Fruit fly (Drosophila melanogaster) whole organism, embryonic: ENCODE data around the gene CG7781.

Source experiments
- Adf1 ChIP-seq: fragments of 200-800 bp; sonication (Bioruptor generic); IDR thresholded peaks from 2 replicates; pipeline ENCODE4 v1.3.6; 2022; ENCODE audit warnings: missing biosample characterization, missing genetic modification characterization
- Aef1 ChIP-seq: fragments of 200-800 bp; sonication (Bioruptor generic); IDR thresholded peaks from 3 replicates; pipeline ENCODE4 v1.3.6; 2022; ENCODE audit warnings: missing biosample characterization, missing genetic modification characterization
- CG12104 ChIP-seq: fragments of 200-800 bp; sonication (Bioruptor generic); optimal IDR thresholded peaks from 3 replicates; lab custom pipeline; 2016; ENCODE audit warnings: missing biosample characterization, missing genetic modification characterization
- CG12744 ChIP-seq: fragments of 200-800 bp; sonication (Bioruptor generic); optimal IDR thresholded peaks from 2 replicates; lab custom pipeline; 2016; ENCODE audit warnings: missing biosample characterization, missing genetic modification characterization
- CG13123 ChIP-seq: fragments of 200-800 bp; sonication (Bioruptor generic); optimal IDR thresholded peaks from 2 replicates; lab custom pipeline; 2016; ENCODE audit warnings: missing biosample characterization, missing genetic modification characterization
- CG14014 ChIP-seq: fragments of 200-800 bp; sonication (Bioruptor generic); IDR thresholded peaks from 2 replicates; pipeline ENCODE4 v1.3.6; 2022; ENCODE audit warnings: missing biosample characterization, missing genetic modification characterization
- CG15073 ChIP-seq: fragments of 200-800 bp; sonication (Bioruptor generic); optimal IDR thresholded peaks from 2 replicates; lab custom pipeline; 2016; ENCODE audit warnings: missing biosample characterization, missing genetic modification characterization
- CG1529 ChIP-seq: fragments of 200-800 bp; sonication (Bioruptor generic); optimal IDR thresholded peaks from 3 replicates; lab custom pipeline; 2018; ENCODE audit warnings: missing biosample characterization, missing genetic modification characterization
- CG15479 ChIP-seq: fragments of 200-800 bp; sonication (Bioruptor generic); optimal IDR thresholded peaks from 3 replicates; lab custom pipeline; 2019; ENCODE audit warnings: missing biosample characterization, mild to moderate bottlenecking, missing genetic modification characterization, moderate library complexity
- CG15696 ChIP-seq: fragments of 200-800 bp; sonication (Bioruptor generic); optimal IDR thresholded peaks from 2 replicates; lab custom pipeline; 2019; ENCODE audit warnings: missing biosample characterization, mild to moderate bottlenecking, missing genetic modification characterization, moderate library complexity
- CG1647 ChIP-seq: fragments of 200-800 bp; sonication (Bioruptor generic); optimal IDR thresholded peaks from 3 replicates; lab custom pipeline; 2016; ENCODE audit warnings: missing biosample characterization, missing genetic modification characterization
- CG1832 ChIP-seq: fragments of 200-800 bp; sonication (Bioruptor generic); optimal IDR thresholded peaks from 2 replicates; lab custom pipeline; 2017; ENCODE audit warnings: missing biosample characterization, mild to moderate bottlenecking, missing genetic modification characterization, inconsistent platforms
- CG18599 ChIP-seq: fragments of 200-800 bp; sonication (Bioruptor generic); optimal IDR thresholded peaks from 3 replicates; lab custom pipeline; 2017; ENCODE audit warnings: missing biosample characterization, missing genetic modification characterization, mild to moderate bottlenecking, moderate library complexity, missing genetic modification reagents
- CG2875 ChIP-seq: fragments of 200-800 bp; sonication (Bioruptor generic); optimal IDR thresholded peaks from 2 replicates; lab custom pipeline; 2017; ENCODE audit warnings: missing biosample characterization, mild to moderate bottlenecking, missing genetic modification characterization, missing genetic modification reagents
- CG31388 ChIP-seq: fragments of 200-800 bp; sonication (Bioruptor generic); optimal IDR thresholded peaks from 2 replicates; lab custom pipeline; 2016; ENCODE audit warnings: missing biosample characterization, missing genetic modification characterization
- CG32767 ChIP-seq: fragments of 200-800 bp; sonication (Bioruptor generic); IDR thresholded peaks from 2 replicates; pipeline ENCODE4 v1.3.6; 2022; ENCODE audit warnings: missing biosample characterization, missing genetic modification characterization
- CG34224 ChIP-seq: fragments of 200-800 bp; sonication (Bioruptor generic); IDR thresholded peaks from 3 replicates; pipeline ENCODE4 v1.3.6; 2022; ENCODE audit warnings: missing biosample characterization, missing genetic modification characterization; ENCODE audit not compliant: partially characterized antibody
- CG6689 ChIP-seq: fragments of 200-800 bp; sonication (Bioruptor generic); IDR thresholded peaks from 2 replicates; pipeline ENCODE4 v1.3.6; 2022; ENCODE audit warnings: missing biosample characterization, missing genetic modification characterization
- CG7357 ChIP-seq: fragments of 200-800 bp; sonication (Bioruptor generic); IDR thresholded peaks from 3 replicates; pipeline ENCODE4 v1.3.6; 2022; ENCODE audit warnings: missing biosample characterization, missing genetic modification characterization
- CG8089 ChIP-seq: fragments of 200-800 bp; sonication (Bioruptor generic); optimal IDR thresholded peaks from 3 replicates; lab custom pipeline; 2016; ENCODE audit warnings: missing biosample characterization, missing genetic modification characterization
- CG8924 ChIP-seq: fragments of 200-800 bp; optimal IDR thresholded peaks from 3 replicates; lab custom pipeline; 2019; ENCODE audit warnings: missing biosample characterization, mild to moderate bottlenecking, missing genetic modification characterization, moderate library complexity
- Ets65A ChIP-seq: fragments of 200-800 bp; sonication (Bioruptor generic); peaks from one replicate; lab custom pipeline; 2016; ENCODE audit warnings: missing biosample characterization, missing genetic modification characterization
- HLH54F ChIP-seq: fragments of 200-800 bp; sonication (Bioruptor generic); optimal IDR thresholded peaks from 3 replicates; lab custom pipeline; 2016; ENCODE audit warnings: missing biosample characterization, missing genetic modification characterization
- HmgD ChIP-seq: fragments of 200-800 bp; sonication (Bioruptor generic); optimal IDR thresholded peaks from 3 replicates; lab custom pipeline; 2016; ENCODE audit warnings: missing biosample characterization, missing genetic modification characterization
- Hr3 ChIP-seq: fragments of 200-800 bp; sonication (Bioruptor generic); optimal IDR thresholded peaks from 3 replicates; lab custom pipeline; 2016; ENCODE audit warnings: missing biosample characterization, missing genetic modification characterization
- Med ChIP-seq: fragments of 200-800 bp; sonication (Bioruptor generic); peaks from one replicate; lab custom pipeline; 2016; ENCODE audit warnings: missing biosample characterization, missing genetic modification characterization, mild to moderate bottlenecking, inconsistent platforms, moderate library complexity
- Meics ChIP-seq: fragments of 200-800 bp; sonication (Bioruptor generic); optimal IDR thresholded peaks from 2 replicates; lab custom pipeline; 2017; ENCODE audit warnings: missing biosample characterization, mild to moderate bottlenecking, missing genetic modification characterization
- NfI ChIP-seq: fragments of 200-800 bp; sonication (Bioruptor generic); optimal IDR thresholded peaks from 3 replicates; lab custom pipeline; 2018; ENCODE audit warnings: missing biosample characterization, mild to moderate bottlenecking, missing genetic modification characterization, moderate library complexity
- Sry-β ChIP-seq: fragments of 200-800 bp; sonication (Bioruptor generic); optimal IDR thresholded peaks from 2 replicates; lab custom pipeline; 2018; ENCODE audit warnings: missing biosample characterization, mild to moderate bottlenecking, missing genetic modification characterization, moderate library complexity
- Sry-δ ChIP-seq: fragments of 200-800 bp; sonication (Bioruptor generic); optimal IDR thresholded peaks from 2 replicates; lab custom pipeline; 2016; ENCODE audit warnings: missing biosample characterization, missing genetic modification characterization
- amos ChIP-seq: fragments of 200-800 bp; sonication (Bioruptor generic); IDR thresholded peaks from 2 replicates; pipeline ENCODE4 v1.3.6; 2022; ENCODE audit warnings: missing biosample characterization, missing genetic modification characterization; ENCODE audit not compliant: partially characterized antibody
- ase ChIP-seq: fragments of 200-800 bp; sonication (Bioruptor generic); IDR thresholded peaks from 3 replicates; pipeline ENCODE4 v1.3.6; 2022; ENCODE audit warnings: missing biosample characterization, missing genetic modification characterization
- cato ChIP-seq: fragments of 200-800 bp; sonication (Bioruptor generic); optimal IDR thresholded peaks from 2 replicates; lab custom pipeline; 2016; ENCODE audit warnings: missing biosample characterization, missing genetic modification characterization, borderline replicate concordance
- crol ChIP-seq: fragments of 200-800 bp; sonication (Bioruptor generic); IDR thresholded peaks from 2 replicates; pipeline ENCODE4 v1.3.6; 2022; ENCODE audit warnings: missing biosample characterization, missing genetic modification characterization
- dati ChIP-seq: fragments of 200-800 bp; sonication (Bioruptor generic); IDR thresholded peaks from 2 replicates; pipeline ENCODE4 v1.3.6; 2022; ENCODE audit warnings: missing biosample characterization, missing genetic modification characterization
- dmrt99B ChIP-seq: fragments of 200-800 bp; sonication (Bioruptor generic); optimal IDR thresholded peaks from 2 replicates; lab custom pipeline; 2018; ENCODE audit warnings: missing biosample characterization, mild to moderate bottlenecking, missing genetic modification characterization, moderate library complexity
- ftz-f1 ChIP-seq: fragments of 200-800 bp; sonication (Bioruptor generic); optimal IDR thresholded peaks from 2 replicates; lab custom pipeline; 2016; ENCODE audit warnings: missing biosample characterization, missing genetic modification characterization
- gfzf ChIP-seq: fragments of 200-800 bp; sonication (Bioruptor generic); optimal IDR thresholded peaks from 2 replicates; lab custom pipeline; 2016; ENCODE audit warnings: missing biosample characterization, mild to moderate bottlenecking, missing genetic modification characterization, moderate library complexity
- grau ChIP-seq: fragments of 200-800 bp; optimal IDR thresholded peaks from 3 replicates; lab custom pipeline; 2019; ENCODE audit warnings: missing biosample characterization, mild to moderate bottlenecking, missing genetic modification characterization, moderate library complexity
- hb ChIP-seq: fragments of 200-800 bp; sonication (Bioruptor generic); IDR thresholded peaks from 3 replicates; pipeline ENCODE4 v1.3.6; 2022; ENCODE audit warnings: missing biosample characterization, missing genetic modification characterization; ENCODE audit not compliant: partially characterized antibody
- inv ChIP-seq: fragments of 200-800 bp; sonication (Bioruptor generic); IDR thresholded peaks from 2 replicates; pipeline ENCODE4 v1.3.6; 2022; ENCODE audit warnings: missing biosample characterization, missing genetic modification characterization; ENCODE audit not compliant: partially characterized antibody
- kay ChIP-seq: fragments of 200-800 bp; sonication (Bioruptor generic); optimal IDR thresholded peaks from 2 replicates; lab custom pipeline; 2016; ENCODE audit warnings: missing biosample characterization, missing genetic modification characterization
- lbe ChIP-seq: fragments of 200-800 bp; sonication (Bioruptor generic); optimal IDR thresholded peaks from 2 replicates; lab custom pipeline; 2016; ENCODE audit warnings: missing biosample characterization, mild to moderate bottlenecking, missing genetic modification characterization
- lmd ChIP-seq: fragments of 200-800 bp; sonication (Bioruptor generic); IDR thresholded peaks from 2 replicates; pipeline ENCODE4 v1.3.6; 2022; ENCODE audit warnings: missing biosample characterization, missing genetic modification characterization
- maf-S ChIP-seq: fragments of 200-800 bp; sonication (Bioruptor generic); optimal IDR thresholded peaks from 2 replicates; lab custom pipeline; 2016; ENCODE audit warnings: missing biosample characterization, missing genetic modification characterization
- nerfin-1 ChIP-seq: fragments of 200-800 bp; sonication (Bioruptor generic); optimal IDR thresholded peaks from 3 replicates; lab custom pipeline; 2019; ENCODE audit warnings: missing biosample characterization, mild to moderate bottlenecking, missing genetic modification characterization, moderate library complexity
- otp ChIP-seq: fragments of 200-800 bp; sonication (Bioruptor generic); IDR thresholded peaks from 3 replicates; pipeline ENCODE4, ENCODE4 v1.3.6; 2022; ENCODE audit warnings: missing biosample characterization, missing genetic modification characterization
- ssp ChIP-seq: fragments of 200-800 bp; sonication (Bioruptor generic); IDR thresholded peaks from 2 replicates; pipeline ENCODE4 v1.3.6; 2022; ENCODE audit warnings: missing biosample characterization, missing genetic modification characterization
- zen ChIP-seq: fragments of 200-800 bp; sonication (Bioruptor generic); optimal IDR thresholded peaks from 3 replicates; lab custom pipeline; 2018; ENCODE audit warnings: missing biosample characterization, mild to moderate bottlenecking, missing genetic modification characterization, moderate library complexity
- zen2 ChIP-seq: fragments of 200-800 bp; sonication (Bioruptor generic); IDR thresholded peaks from 3 replicates; pipeline ENCODE4 v1.3.6; 2022; ENCODE audit warnings: missing biosample characterization, missing genetic modification characterization; ENCODE audit not compliant: partially characterized antibody

Gene CG7781

dm6 chr2L:8311091-8311490 is 14.1 kb downstream of the CG7781 start, which contains the start of the genes CG7810 and CG7806 (continued):
- TF ChIP-seq Aef1 (GFP tag; lab: Robert Waterston, UW) = peak; percentile 85
- peak; percentile 86 for TF ChIP-seq CG1529 (GFP tag; lab: Kevin White, UChicago)
- peak; percentile 78 for TF ChIP-seq CG12104 (GFP tag; lab: Kevin White, UChicago)
- TF ChIP-seq Sry-δ (GFP tag; lab: Kevin White, UChicago) = peak; percentile 76
- TF ChIP-seq Meics (GFP tag; lab: Kevin White, UChicago) = peak; percentile 85
- peak; percentile 90 for TF ChIP-seq CG14014 (GFP tag; lab: Robert Waterston, UW)
- TF ChIP-seq zen2 (GFP tag; lab: Robert Waterston, UW) = no peak
- peak; percentile 88 for TF ChIP-seq maf-S
- TF ChIP-seq CG8924 (tag; lab: Kevin White, UChicago) = peak; percentile 89
- peak; percentile 97 for TF ChIP-seq Ets65A (GFP tag; lab: Kevin White, UChicago)
- TF ChIP-seq HmgD (GFP tag; lab: Kevin White, UChicago) = peak; percentile 28
- TF ChIP-seq dmrt99B = no peak
- TF ChIP-seq zen (tag; lab: Kevin White, UChicago) = peak; percentile 87
- peak; percentile 75 for TF ChIP-seq CG1647
- peak; percentile 88 for TF ChIP-seq NfI (GFP tag; lab: Kevin White, UChicago)
- TF ChIP-seq CG6689 (GFP tag; lab: Robert Waterston, UW) = peak; percentile 92
- TF ChIP-seq CG32767 (GFP tag; lab: Robert Waterston, UW) = peak; percentile 89
- peak; percentile 47; the same call in 1 of the 3 replicates for TF ChIP-seq CG34224 (GFP tag; lab: Robert Waterston, UW)
- peak; percentile 56 for TF ChIP-seq CG31388 (GFP tag; lab: Kevin White, UChicago)
- peak; percentile 74 for TF ChIP-seq CG15696
- peak; percentile 90 for TF ChIP-seq lmd (GFP tag; lab: Robert Waterston, UW)
- no peak for TF ChIP-seq amos (GFP tag; lab: Robert Waterston, UW)
- no peak for TF ChIP-seq hb (GFP tag; lab: Robert Waterston, UW)
- peak; percentile 65 for TF ChIP-seq Adf1
- peak; percentile 89 for TF ChIP-seq ftz-f1 (GFP tag; lab: Kevin White, UChicago)
- peak; percentile 87 for TF ChIP-seq CG8089 (GFP tag; lab: Kevin White, UChicago)
- no peak for TF ChIP-seq CG18599 (GFP tag; lab: Kevin White, UChicago)
- no peak for TF ChIP-seq CG1832
- TF ChIP-seq CG12744 (GFP tag; lab: Kevin White, UChicago) = peak; percentile 89
- peak; percentile 88 for TF ChIP-seq otp (GFP tag; lab: Robert Waterston, UW)
- TF ChIP-seq dati (GFP tag; lab: Robert Waterston, UW) = peak; percentile 72; the same call in 1 of the 2 replicates
- peak; percentile 98 for TF ChIP-seq Med (GFP tag; lab: Kevin White, UChicago)
- TF ChIP-seq gfzf = peak; percentile 39
- TF ChIP-seq nerfin-1 (tag; lab: Kevin White, UChicago) = peak; percentile 85
- TF ChIP-seq grau (tag; lab: Kevin White, UChicago) = peak; percentile 85
- peak; percentile 87 for TF ChIP-seq Hr3 (GFP tag; lab: Kevin White, UChicago)
- 0 out of 2 replicates have a peak, but pooled peaks have one; percentile 27 for TF ChIP-seq inv (GFP tag; lab: Robert Waterston, UW)
- peak; percentile 58; the same call in 1 of the 2 replicates for TF ChIP-seq crol (GFP tag; lab: Robert Waterston, UW)
- TF ChIP-seq ssp (GFP tag; lab: Robert Waterston, UW) = peak; percentile 79
- peak; percentile 24 for TF ChIP-seq Sry-β (GFP tag; lab: Kevin White, UChicago)
- peak; percentile 86 for TF ChIP-seq CG2875 (GFP tag; lab: Kevin White, UChicago)
- peak; percentile 75 for TF ChIP-seq cato (GFP tag; lab: Kevin White, UChicago)
- TF ChIP-seq HLH54F (GFP tag; lab: Kevin White, UChicago) = peak; percentile 89
- TF ChIP-seq CG15073 (GFP tag; lab: Kevin White, UChicago) = no peak
- TF ChIP-seq lbe (GFP tag; lab: Kevin White, UChicago) = peak; percentile 84
- peak; percentile 81 for TF ChIP-seq kay
- TF ChIP-seq ase (GFP tag; lab: Robert Waterston, UW) = peak; percentile 80
- TF ChIP-seq CG13123 (GFP tag; lab: Kevin White, UChicago) = peak; percentile 91
- TF ChIP-seq CG15479 (GFP tag; lab: Kevin White, UChicago) = peak; percentile 79
- peak; percentile 69; the same call in 2 of the 3 replicates for TF ChIP-seq CG7357 (GFP tag; lab: Robert Waterston, UW)
